Fruit fly (Drosophila melanogaster) whole organism, adult: ENCODE data around the gene ds.

Source experiments
- CG12768 ChIP-seq: fragments of 200-800 bp; sonication (Bioruptor generic); optimal IDR thresholded peaks from 2 replicates; lab custom pipeline; 2017; ENCODE audit warnings: missing biosample characterization, missing genetic modification characterization, mild to moderate bottlenecking, moderate library complexity, missing genetic modification reagents
- CG33017 ChIP-seq: fragments of 200-800 bp; sonication (Bioruptor generic); optimal IDR thresholded peaks from 2 replicates; lab custom pipeline; 2018; ENCODE audit warnings: missing biosample characterization, mild to moderate bottlenecking, missing genetic modification characterization, moderate library complexity
- CG7101 ChIP-seq: fragments of 200-800 bp; sonication (Bioruptor generic); optimal IDR thresholded peaks from 2 replicates; lab custom pipeline; 2018; ENCODE audit warnings: missing biosample characterization, mild to moderate bottlenecking, missing genetic modification characterization, moderate library complexity
- Hr96 ChIP-seq: fragments of 200-800 bp; sonication (Bioruptor generic); optimal IDR thresholded peaks from 2 replicates; lab custom pipeline; 2016; ENCODE audit warnings: missing biosample characterization, missing genetic modification characterization
- Mnt ChIP-seq: fragments of 200-800 bp; sonication (Bioruptor generic); optimal IDR thresholded peaks from 2 replicates; lab custom pipeline; 2016; ENCODE audit warnings: missing biosample characterization, mild to moderate bottlenecking, missing genetic modification characterization
- ovo ChIP-seq: fragments of 200-800 bp; sonication (Bioruptor generic); optimal IDR thresholded peaks from 2 replicates; lab custom pipeline; 2016; ENCODE audit warnings: missing biosample characterization, missing genetic modification characterization
- tj ChIP-seq: fragments of 200-800 bp; sonication (Bioruptor generic); optimal IDR thresholded peaks from 3 replicates; lab custom pipeline; 2017; ENCODE audit warnings: missing biosample characterization, mild to moderate bottlenecking, missing genetic modification characterization, moderate library complexity
- toe ChIP-seq: fragments of 200-800 bp; sonication (Bioruptor generic); optimal IDR thresholded peaks from 2 replicates; lab custom pipeline; 2016; ENCODE audit warnings: missing biosample characterization, missing genetic modification characterization

dm6 chr2L:602439-602879, 112.3 kb downstream of the ds start, which contains the start of gene CG13689:
- peak; percentile 39 for TF ChIP-seq Hr96 (GFP tag; lab: Kevin White, UChicago)
- no peak for TF ChIP-seq Mnt (GFP tag; lab: Kevin White, UChicago)
- peak; percentile 3 for TF ChIP-seq ovo (GFP tag; lab: Kevin White, UChicago)
- TF ChIP-seq CG7101 (tag; lab: Kevin White, UChicago) = no peak
- TF ChIP-seq toe (GFP tag; lab: Kevin White, UChicago) = peak; percentile 50
- no peak for TF ChIP-seq CG12768
- TF ChIP-seq CG33017 (tag; lab: Kevin White, UChicago) = no peak
- TF ChIP-seq tj (GFP tag; lab: Kevin White, UChicago) = no peak
